Fruit fly (Drosophila melanogaster) whole organism, pupa: Measurements from ENCODE around the gene CG7006.

ENCODE experiments used
- CG13204 ChIP-seq: fragments of 200-800 bp; sonication (Bioruptor generic); optimal IDR thresholded peaks from 2 replicates; lab custom pipeline; 2018; ENCODE audit warnings: missing biosample characterization, mild to moderate bottlenecking, missing genetic modification characterization, moderate library complexity
- CG15710 ChIP-seq: fragments of 200-800 bp; sonication (Bioruptor generic); optimal IDR thresholded peaks from 2 replicates; lab custom pipeline; 2018; ENCODE audit warnings: missing biosample characterization, mild to moderate bottlenecking, missing genetic modification characterization, moderate library complexity
- CG17806 ChIP-seq: fragments of 200-800 bp; sonication (Bioruptor generic); optimal IDR thresholded peaks from 2 replicates; lab custom pipeline; 2018; ENCODE audit warnings: missing biosample characterization, mild to moderate bottlenecking, missing genetic modification characterization, moderate library complexity
- CG8301 ChIP-seq: fragments of 200-800 bp; sonication (Bioruptor generic); optimal IDR thresholded peaks from 2 replicates; lab custom pipeline; 2018; ENCODE audit warnings: missing biosample characterization, mild to moderate bottlenecking, missing genetic modification characterization
- Ets98B ChIP-seq: fragments of 200-800 bp; sonication (Bioruptor generic); IDR thresholded peaks from 2 replicates; pipeline ENCODE4 v1.3.6; 2022; ENCODE audit warnings: missing biosample characterization, missing genetic modification characterization
- Pif1A ChIP-seq: fragments of 200-800 bp; sonication (Bioruptor generic); optimal IDR thresholded peaks from 3 replicates; lab custom pipeline; 2016; ENCODE audit warnings: missing biosample characterization, missing genetic modification characterization
- Pif1B ChIP-seq: fragments of 200-800 bp; sonication (Bioruptor generic); optimal IDR thresholded peaks from 3 replicates; lab custom pipeline; 2016; ENCODE audit warnings: missing biosample characterization, missing genetic modification characterization
- gl ChIP-seq: fragments of 200-800 bp; sonication (Bioruptor generic); optimal IDR thresholded peaks from 2 replicates; lab custom pipeline; 2018; ENCODE audit warnings: missing biosample characterization, mild to moderate bottlenecking, missing genetic modification characterization

DNA sequence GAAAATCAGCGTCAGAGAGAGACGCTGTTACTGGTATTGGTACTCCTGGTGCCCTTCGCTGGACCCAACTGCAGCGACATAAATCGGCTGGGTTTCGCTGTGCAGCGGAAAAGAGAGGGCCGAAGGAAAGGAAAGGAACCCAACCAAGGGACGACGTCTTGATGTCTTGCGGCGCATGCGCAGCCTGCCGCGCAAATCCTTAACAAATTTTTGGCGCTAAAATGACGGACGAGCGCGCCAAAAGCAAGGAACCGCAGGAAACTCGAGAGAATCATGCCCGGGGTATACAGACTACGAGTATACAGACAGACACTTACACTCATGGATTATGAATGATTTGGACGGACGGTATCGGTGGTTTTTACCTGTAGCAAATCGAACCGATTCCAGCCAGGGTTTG, 16.5 kb downstream of the CG7006 start:
- TF ChIP-seq CG15710 (no peak), CG13204 (no peak), gl (tag; lab: Kevin White, UChicago) (no peak), Pif1A (no peak), CG17806 (tag; lab: Kevin White, UChicago) (no peak), CG8301 (tag; lab: Kevin White, UChicago) (no peak), Pif1B (GFP tag; lab: Kevin White, UChicago) (no peak), Ets98B (GFP tag; lab: Robert Waterston, UW) (no peak)
